Fruit fly (Drosophila melanogaster): ENCODE data around the gene ninaB.
A peak's percentile ranks its signal among the peaks of the same experiment; 100 is the strongest.

The ninaB gene

DNA sequence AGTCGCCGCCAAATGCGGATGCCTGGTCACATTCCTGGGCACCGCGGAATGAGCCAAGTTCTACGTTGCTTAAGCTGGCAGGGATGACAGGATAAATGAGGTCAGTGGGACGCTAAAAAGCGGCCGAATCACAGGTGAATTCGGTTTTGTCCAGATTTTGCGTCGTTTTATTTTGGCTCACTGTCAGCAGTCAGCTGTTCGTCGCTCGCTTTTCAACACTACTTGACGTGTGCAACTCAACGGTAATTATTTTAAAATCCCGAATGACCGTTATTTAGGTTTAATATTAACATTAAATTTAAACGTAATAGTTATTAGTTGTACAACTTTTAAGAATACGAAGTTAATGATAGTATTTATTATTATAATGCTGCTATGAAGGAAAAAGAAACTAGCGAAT is 1.0 kb upstream of the ninaB start:
- TF ChIP-seq CG12605 (GFP tag; IDR thresholded peaks at IDR 0.05) (no peak), EcR (GFP tag; optimal IDR thresholded peaks at IDR 0.05) (no peak), D1 (tag; optimal IDR thresholded peaks at IDR 0.05) (no peak), CG10348 (GFP tag; IDR thresholded peaks at IDR 0.05) (no peak), gl (tag; optimal IDR thresholded peaks at IDR 0.05) (no peak), rn (GFP tag; IDR thresholded peaks at IDR 0.05) (no peak), CG17806 (tag; optimal IDR thresholded peaks at IDR 0.05) (no peak), Pif1B (GFP tag; optimal IDR thresholded peaks at IDR 0.05) (no peak), fd96Ca (GFP tag; IDR thresholded peaks at IDR 0.05) (no peak)

DNA sequence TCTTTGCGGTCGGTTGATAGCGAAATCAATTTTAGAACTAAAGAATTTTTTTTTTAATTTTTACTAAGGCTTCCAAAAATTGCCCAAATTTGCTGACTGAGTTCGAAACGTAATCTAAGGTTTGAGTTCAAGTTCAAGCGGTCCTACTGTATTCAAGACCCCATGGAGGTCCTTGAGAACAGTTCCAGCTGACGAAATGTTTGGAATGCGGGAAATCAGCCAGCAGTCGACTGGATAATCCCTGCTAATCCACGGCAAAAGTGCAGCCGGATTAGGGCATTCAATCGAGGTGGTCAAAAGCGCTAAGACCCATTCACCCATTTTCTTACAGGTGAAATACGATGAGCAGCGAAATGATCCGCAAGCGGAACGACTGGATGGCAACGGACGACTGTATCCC is 373 bp downstream of the ninaB start, which contains the start of gene f-cup:
Gene f-cup (minus strand): TSS at position 101 of the 400 bp plus-strand sequence.
- TF ChIP-seq CG32121 (GFP tag; IDR thresholded peaks at IDR 0.05): no peak
- no peak for TF ChIP-seq Pif1B (GFP tag; optimal IDR thresholded peaks at IDR 0.05)
- TF ChIP-seq D1 (tag; optimal IDR thresholded peaks at IDR 0.05): no peak
- TF ChIP-seq rn (GFP tag; IDR thresholded peaks at IDR 0.05): no peak
- TF ChIP-seq CG12605 (GFP tag; IDR thresholded peaks at IDR 0.05): no peak
- TF ChIP-seq CG13204 (GFP tag; optimal IDR thresholded peaks at IDR 0.05): no peak
- no peak for TF ChIP-seq CG9948 (tag; optimal IDR thresholded peaks at IDR 0.05)
- TF ChIP-seq EcR (GFP tag; optimal IDR thresholded peaks at IDR 0.05): no peak
- TF ChIP-seq CG8159 (tag; optimal IDR thresholded peaks at IDR 0.05): no peak
- TF ChIP-seq CG10348 (GFP tag; IDR thresholded peaks at IDR 0.05): no peak
- no peak for TF ChIP-seq fd96Ca (GFP tag; IDR thresholded peaks at IDR 0.05)
- TF ChIP-seq CG4496 (GFP tag; IDR thresholded peaks at IDR 0.05): no peak
- no peak for TF ChIP-seq CG15710 (tag; optimal IDR thresholded peaks at IDR 0.05)
- no peak for TF ChIP-seq CG17806 (tag; optimal IDR thresholded peaks at IDR 0.05)
- no peak for TF ChIP-seq gl (tag; optimal IDR thresholded peaks at IDR 0.05)
- TF ChIP-seq CG34367 (tag; optimal IDR thresholded peaks at IDR 0.05): no peak
- TF ChIP-seq CG8301 (tag; optimal IDR thresholded peaks at IDR 0.05): no peak

DNA sequence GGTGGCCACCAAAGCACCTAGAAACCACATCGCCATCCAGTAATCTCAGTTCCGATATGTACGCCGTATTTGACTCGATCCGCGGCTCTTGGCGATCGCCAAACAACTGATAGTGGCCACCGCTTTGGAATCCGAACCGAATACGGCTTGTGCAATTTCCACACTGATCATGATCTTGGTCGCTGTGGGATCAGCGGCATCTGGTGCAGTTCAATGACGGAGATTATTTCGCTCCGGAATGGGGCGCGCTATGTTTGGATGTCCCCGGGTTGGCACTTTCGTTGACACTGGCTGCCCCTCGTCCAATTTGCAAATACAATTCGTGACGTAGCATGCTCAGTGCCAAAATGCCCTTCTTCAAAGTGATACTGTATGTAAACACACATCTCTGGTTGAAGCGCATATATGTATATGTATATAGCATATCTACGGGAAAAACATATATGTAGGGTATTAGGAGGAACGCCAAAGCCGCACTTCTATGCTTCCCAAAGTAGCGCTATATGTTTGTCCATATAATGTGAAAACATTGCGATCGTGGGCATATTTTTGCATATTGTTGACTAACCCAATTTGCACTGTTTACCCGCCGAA is 5.0 kb downstream of the ninaB start, which contains the start of gene Adgf-D:
Gene Adgf-D (minus strand): TSS at position 111 of the 594 bp plus-strand sequence.
- TF ChIP-seq Pif1B (GFP tag; optimal IDR thresholded peaks at IDR 0.05) (no peak), gl (tag; optimal IDR thresholded peaks at IDR 0.05) (no peak), CG9948 (tag; optimal IDR thresholded peaks at IDR 0.05) (no peak), CG17806 (tag; optimal IDR thresholded peaks at IDR 0.05) (no peak), CG8159 (tag; optimal IDR thresholded peaks at IDR 0.05) (no peak), fd96Ca (GFP tag; IDR thresholded peaks at IDR 0.05) (no peak), CG34367 (tag; optimal IDR thresholded peaks at IDR 0.05) (no peak), CG15710 (tag; optimal IDR thresholded peaks at IDR 0.05) (no peak), Snoo (tag; optimal IDR thresholded peaks at IDR 0.05) (no peak), CG13204 (GFP tag; optimal IDR thresholded peaks at IDR 0.05) (no peak), Pif1A (GFP tag; optimal IDR thresholded peaks at IDR 0.05) (no peak), CG4496 (GFP tag; IDR thresholded peaks at IDR 0.05) (no peak), CG14655 (GFP tag; optimal IDR thresholded peaks at IDR 0.05) (no peak), Ets98B (GFP tag; IDR thresholded peaks at IDR 0.05) (no peak), CG12605 (GFP tag; IDR thresholded peaks at IDR 0.05) (no peak), EcR (GFP tag; optimal IDR thresholded peaks at IDR 0.05) (no peak)

DNA sequence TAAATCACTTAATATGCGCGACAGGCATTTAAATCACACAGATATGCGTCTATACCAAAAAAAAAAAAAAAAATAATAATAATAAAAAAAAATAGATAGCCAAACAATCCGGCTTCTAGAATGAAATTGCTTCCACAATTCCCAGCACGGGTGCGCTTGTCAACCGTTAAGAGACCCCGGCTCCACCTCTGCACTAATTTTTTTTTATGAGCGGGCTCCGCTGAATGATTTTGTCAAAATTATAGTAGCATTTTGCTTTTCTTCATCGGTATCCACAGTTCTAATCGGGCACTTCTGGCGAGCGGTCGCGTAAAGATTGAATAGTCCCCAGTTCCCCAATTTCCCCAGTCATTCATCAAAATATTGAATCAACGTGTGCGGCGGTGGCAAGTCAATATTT is 6.1 kb downstream of the ninaB start, which contains the start of gene Adgf-C:
Gene Adgf-C (plus strand): TSS at position 301 of the 400 bp plus-strand sequence.
- no peak for TF ChIP-seq CG9948 (tag; optimal IDR thresholded peaks at IDR 0.05)
- TF ChIP-seq CG32121 (GFP tag; IDR thresholded peaks at IDR 0.05): no peak
- TF ChIP-seq Ets98B (GFP tag; IDR thresholded peaks at IDR 0.05): no peak
- TF ChIP-seq EcR (GFP tag; optimal IDR thresholded peaks at IDR 0.05): no peak
- TF ChIP-seq CG12605 (GFP tag; IDR thresholded peaks at IDR 0.05): no peak
- no peak for TF ChIP-seq CG34367 (tag; optimal IDR thresholded peaks at IDR 0.05)
- TF ChIP-seq Pif1A (GFP tag; optimal IDR thresholded peaks at IDR 0.05): no peak
- TF ChIP-seq fd96Ca (GFP tag; IDR thresholded peaks at IDR 0.05): no peak

DNA sequence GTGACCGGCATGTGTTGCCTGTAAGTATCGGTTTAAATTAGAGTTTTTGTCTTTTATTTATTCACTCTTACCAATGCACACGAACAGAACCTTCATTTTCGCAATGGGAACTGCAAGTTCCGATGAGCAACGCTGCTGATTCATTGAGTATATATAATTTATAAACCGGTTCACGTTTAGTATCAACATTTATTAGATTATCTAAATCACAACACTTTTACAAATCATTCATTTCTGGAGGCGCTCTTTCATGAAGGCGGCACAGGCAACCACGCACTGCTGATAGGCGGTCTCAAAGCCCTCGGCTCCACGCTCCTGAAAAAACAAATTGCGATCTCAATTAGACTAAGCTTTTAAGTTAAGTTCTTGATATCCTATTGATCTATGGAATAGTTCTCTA is 9.5 kb downstream of the ninaB start, which contains the start of gene Argp:
Gene Argp (minus strand): TSS at position 101 of the 400 bp plus-strand sequence.
- TF ChIP-seq Pif1A (GFP tag; optimal IDR thresholded peaks at IDR 0.05): no peak
- no peak for TF ChIP-seq Ets98B (GFP tag; IDR thresholded peaks at IDR 0.05)
- no peak for TF ChIP-seq gl (tag; optimal IDR thresholded peaks at IDR 0.05)

DNA sequence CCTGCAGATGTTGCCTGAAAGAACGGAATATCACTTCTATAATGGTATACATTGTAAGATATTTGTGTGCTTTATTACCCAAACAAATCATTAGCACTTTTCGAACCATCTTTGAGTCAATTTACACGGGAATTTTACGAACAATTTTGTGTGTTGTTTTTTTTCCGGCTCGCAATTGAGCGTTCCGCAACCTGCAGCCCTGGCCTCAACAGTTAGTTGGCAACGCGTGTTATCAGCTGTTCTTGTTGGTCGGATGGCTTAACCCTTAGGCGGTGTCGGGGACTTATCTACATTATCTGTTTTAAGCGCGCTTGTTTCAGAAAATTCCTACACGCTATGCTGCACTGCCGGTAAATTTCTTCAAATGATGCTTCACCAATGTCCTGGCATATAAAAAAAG is 10.3 kb downstream of the ninaB start:
- TF ChIP-seq fd96Ca (GFP tag; IDR thresholded peaks at IDR 0.05): peak; percentile 48; the same call in 2 of the 3 replicates
- peak; percentile 16 for TF ChIP-seq gl (tag; optimal IDR thresholded peaks at IDR 0.05)
- peak; percentile 32 for TF ChIP-seq D1 (tag; optimal IDR thresholded peaks at IDR 0.05)
- no peak for TF ChIP-seq Pif1B (GFP tag; optimal IDR thresholded peaks at IDR 0.05)
- no peak for TF ChIP-seq EcR (GFP tag; optimal IDR thresholded peaks at IDR 0.05)
- TF ChIP-seq CG32121 (GFP tag; IDR thresholded peaks at IDR 0.05): 0 out of 2 replicates have a peak, but pooled peaks have one; percentile 12
- TF ChIP-seq CG34367 (tag; optimal IDR thresholded peaks at IDR 0.05): no peak
- peak; percentile 26 for TF ChIP-seq CG8159 (tag; optimal IDR thresholded peaks at IDR 0.05)
- TF ChIP-seq Pif1A (GFP tag; optimal IDR thresholded peaks at IDR 0.05): peak; percentile 36
- TF ChIP-seq CG14655 (GFP tag; optimal IDR thresholded peaks at IDR 0.05): no peak
- TF ChIP-seq CG12605 (GFP tag; IDR thresholded peaks at IDR 0.05): 0 out of 2 replicates have a peak, but pooled peaks have one; percentile 30
- peak; percentile 13; the same call in 1 of the 2 replicates for TF ChIP-seq Ets98B (GFP tag; IDR thresholded peaks at IDR 0.05)
- peak; percentile 4 for TF ChIP-seq CG15710 (tag; optimal IDR thresholded peaks at IDR 0.05)
- peak; percentile 63 for TF ChIP-seq CG4496 (GFP tag; IDR thresholded peaks at IDR 0.05)
- no peak for TF ChIP-seq CG8301 (tag; optimal IDR thresholded peaks at IDR 0.05)
- no peak for TF ChIP-seq CG10348 (GFP tag; IDR thresholded peaks at IDR 0.05)
- TF ChIP-seq CG17806 (tag; optimal IDR thresholded peaks at IDR 0.05): no peak
